Worm (Caenorhabditis elegans): ENCODE measurements around the gene nlp-82.

ce11 chrII:9299679-9300078 is 45.6 kb upstream of the nlp-82 start:
- no peak for TF ChIP-seq sox-2 (GFP tag; IDR thresholded peaks at IDR 0.05)
- no peak for TF ChIP-seq ceh-2 (tag; optimal IDR thresholded peaks at IDR 0.05)
